Fruit fly (Drosophila melanogaster): ENCODE results near the gene p130CAS.

Gene p130CAS

DNA sequence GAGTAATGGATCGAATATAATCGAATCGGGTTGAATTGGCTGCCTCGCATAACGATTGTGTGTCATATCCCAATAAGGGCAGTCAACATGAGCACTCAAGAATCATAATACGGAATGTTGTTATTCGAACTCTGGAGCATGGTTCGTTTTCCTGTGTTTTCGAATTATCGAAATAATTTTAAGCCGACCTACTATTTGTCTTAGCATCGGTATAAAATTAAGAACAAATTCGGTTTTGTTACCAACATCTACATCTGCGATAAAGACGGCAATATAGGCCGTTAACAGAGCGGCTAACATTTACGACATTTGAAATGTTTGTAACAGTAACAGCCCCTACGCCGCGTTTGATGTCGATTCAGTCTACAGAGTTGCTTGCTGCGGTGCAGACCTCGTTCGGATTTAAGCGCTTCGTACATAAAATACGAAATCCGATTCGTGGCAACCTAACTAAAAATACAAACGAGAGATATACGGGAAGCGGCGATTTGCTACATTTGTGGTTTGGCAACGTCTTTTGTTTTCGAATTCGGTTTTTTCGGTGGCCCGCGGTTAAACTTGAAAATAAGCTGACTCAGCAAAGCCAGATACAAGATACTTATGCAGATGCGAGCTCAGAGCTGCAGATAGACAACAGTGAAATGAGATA is 7.9 kb downstream of the p130CAS start (continued):
- TF ChIP-seq al (GFP tag; IDR thresholded peaks at IDR 0.05) = no peak

DNA sequence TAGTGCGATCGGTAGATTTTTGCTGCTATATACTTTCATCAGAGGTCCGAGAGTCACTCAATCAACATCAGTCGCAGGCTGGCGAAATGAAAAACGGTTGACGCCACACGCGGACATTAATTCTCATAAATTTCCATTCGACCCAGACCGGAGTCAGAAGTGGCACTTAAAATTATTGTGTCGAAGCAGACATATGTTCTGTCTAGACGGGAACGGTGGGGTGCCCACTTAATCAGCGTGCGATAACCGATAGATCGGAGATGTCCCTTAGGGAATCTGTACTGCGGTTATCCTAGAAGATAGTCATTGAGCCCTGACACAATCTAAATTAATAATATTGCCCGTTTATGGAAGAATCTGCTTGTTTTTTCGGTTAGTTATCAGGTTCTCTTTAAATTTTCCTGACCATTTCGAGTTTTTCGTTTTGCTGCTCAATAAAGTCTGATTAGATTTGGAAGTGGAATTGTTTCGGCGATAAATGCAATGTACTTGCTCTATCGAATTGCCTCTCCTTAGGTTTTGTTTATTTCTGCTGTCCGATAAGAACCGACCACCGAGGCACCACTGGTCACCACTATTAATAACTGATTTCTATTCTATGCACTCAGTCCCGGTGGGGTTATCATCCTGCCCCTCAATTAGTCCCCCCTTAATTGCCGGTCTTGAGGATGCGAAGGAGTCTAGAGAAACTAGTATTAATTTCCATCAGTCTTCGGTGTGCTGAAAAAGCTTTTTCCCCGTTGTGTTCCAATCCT is 9.3 kb downstream of the p130CAS start:
- TF ChIP-seq CG3995 (GFP tag; optimal IDR thresholded peaks at IDR 0.05) (no peak), ken (GFP tag; IDR thresholded peaks at IDR 0.05) (no peak), ems (GFP tag; optimal IDR thresholded peaks at IDR 0.05) (no peak), eyg (GFP tag; optimal IDR thresholded peaks at IDR 0.05) (no peak), NK7.1 (GFP tag; optimal IDR thresholded peaks at IDR 0.05) (no peak), CG34376 (GFP tag; optimal IDR thresholded peaks at IDR 0.05) (peak; percentile 45), unpg (GFP tag; optimal IDR thresholded peaks at IDR 0.05) (no peak), Lim3 (GFP tag; IDR thresholded peaks at IDR 0.05) (no peak), schlank (tag; optimal IDR thresholded peaks at IDR 0.05) (no peak), grn (GFP tag; optimal IDR thresholded peaks at IDR 0.05) (peak; percentile 86), chinmo (GFP tag; IDR thresholded peaks at IDR 0.05; ENCODE audit: partially characterized antibody) (0 out of 4 replicates have a peak, but pooled peaks have one; percentile 63), wor (GFP tag; IDR thresholded peaks at IDR 0.05) (no peak), vnd (GFP tag; IDR thresholded peaks at IDR 0.05; ENCODE audit: partially characterized antibody) (0 out of 3 replicates have a peak, but pooled peaks have one; percentile 24), sna (GFP tag; IDR thresholded peaks at IDR 0.05; ENCODE audit: partially characterized antibody) (no peak), CG13775 (GFP tag; optimal IDR thresholded peaks at IDR 0.05) (no peak), CG9727 (GFP tag; optimal IDR thresholded peaks at IDR 0.05) (no peak), sens (GFP tag) (peak; percentile 69), CG7745 (tag; optimal IDR thresholded peaks at IDR 0.05) (peak; percentile 69), twi (tag; optimal IDR thresholded peaks at IDR 0.05) (peak; percentile 88), tin (GFP tag; optimal IDR thresholded peaks at IDR 0.05) (no peak), CG2712 (tag; optimal IDR thresholded peaks at IDR 0.05) (no peak), CTCF (GFP tag; optimal IDR thresholded peaks at IDR 0.05) (no peak), H2.0 (GFP tag; IDR thresholded peaks at IDR 0.05) (no peak), gt (GFP tag; IDR thresholded peaks at IDR 0.05) (no peak), CG2120 (GFP tag; optimal IDR thresholded peaks at IDR 0.05) (no peak), Side (GFP tag; optimal IDR thresholded peaks at IDR 0.05) (no peak), sug (tag; optimal IDR thresholded peaks at IDR 0.05) (peak; percentile 84), CG16815 (GFP tag; optimal IDR thresholded peaks at IDR 0.05) (no peak), CG12769 (tag; optimal IDR thresholded peaks at IDR 0.05) (peak; percentile 2), Med (GFP tag) (peak; percentile 64), pnt (GFP tag; optimal IDR thresholded peaks at IDR 0.05) (no peak), insv (GFP tag; optimal IDR thresholded peaks at IDR 0.05) (peak in 1 of 2 experiments; percentile 83), CG16779 (GFP tag; IDR thresholded peaks at IDR 0.05) (no peak), CG12236 (GFP tag; optimal IDR thresholded peaks at IDR 0.05) (no peak), exex (tag; optimal IDR thresholded peaks at IDR 0.05) (peak; percentile 82), lola (GFP tag; optimal IDR thresholded peaks at IDR 0.05) (peak in 1 of 3 experiments; percentile 1), mirr (GFP tag; optimal IDR thresholded peaks at IDR 0.05) (peak; percentile 68), Oaz (GFP tag; IDR thresholded peaks at IDR 0.05) (no peak), CG11085 (GFP tag; IDR thresholded peaks at IDR 0.05) (no peak), Myb (GFP tag; optimal IDR thresholded peaks at IDR 0.05) (no peak), GATAe (GFP tag; conservative IDR thresholded peaks at IDR 0.05) (peak; percentile 39; the same call in 1 of the 2 replicates), CG15269 (tag; optimal IDR thresholded peaks at IDR 0.05) (no peak), CG6689 (GFP tag; IDR thresholded peaks at IDR 0.05) (no peak), ci (GFP tag; IDR thresholded peaks at IDR 0.05) (0 out of 3 replicates have a peak, but pooled peaks have one; percentile 18), sd (tag; optimal IDR thresholded peaks at IDR 0.05) (peak; percentile 33), zen (tag; optimal IDR thresholded peaks at IDR 0.05) (peak; percentile 79), CG32532 (GFP tag; IDR thresholded peaks at IDR 0.05) (no peak)

Measured in whole organism, embryonic.